Fruit fly (Drosophila melanogaster) whole organism, embryonic: ENCODE measurements around the gene CG31360.

Experiments used
- Adf1 ChIP-seq: fragments of 200-800 bp; sonication (Bioruptor generic); IDR thresholded peaks from 2 replicates; pipeline ENCODE4 v1.3.6; 2022; ENCODE audit warnings: missing biosample characterization, missing genetic modification characterization
- Bdp1 ChIP-seq: fragments of 200-800 bp; sonication (Bioruptor generic); optimal IDR thresholded peaks from 3 replicates; lab custom pipeline; 2016; ENCODE audit warnings: missing biosample characterization, missing genetic modification characterization
- Bgb ChIP-seq: fragments of 200-800 bp; sonication (Bioruptor generic); IDR thresholded peaks from 2 replicates; pipeline ENCODE4 v1.3.6; 2022; ENCODE audit warnings: missing biosample characterization, missing genetic modification characterization; ENCODE audit not compliant: partially characterized antibody
- BtbVII ChIP-seq: fragments of 200-800 bp; sonication (Bioruptor generic); optimal IDR thresholded peaks from 3 replicates; lab custom pipeline; 2017; ENCODE audit warnings: missing biosample characterization, mild to moderate bottlenecking, missing genetic modification characterization
- CG10543 ChIP-seq: fragments of 200-800 bp; sonication (Bioruptor generic); optimal IDR thresholded peaks from 3 replicates; lab custom pipeline; 2017; ENCODE audit warnings: missing biosample characterization, mild to moderate bottlenecking, missing genetic modification characterization, moderate library complexity
- CG12104 ChIP-seq: fragments of 200-800 bp; sonication (Bioruptor generic); optimal IDR thresholded peaks from 3 replicates; lab custom pipeline; 2016; ENCODE audit warnings: missing biosample characterization, missing genetic modification characterization
- CG12155 ChIP-seq: fragments of 200-800 bp; sonication (Bioruptor generic); optimal IDR thresholded peaks from 3 replicates; lab custom pipeline; 2016; ENCODE audit warnings: missing biosample characterization, missing genetic modification characterization
- CG13287 ChIP-seq: fragments of 200-800 bp; sonication (Bioruptor generic); IDR thresholded peaks from 2 replicates; pipeline ENCODE4 v1.3.6; 2022; ENCODE audit warnings: missing biosample characterization, missing genetic modification characterization; ENCODE audit not compliant: partially characterized antibody
- CG14860 ChIP-seq: fragments of 200-800 bp; sonication (Bioruptor generic); IDR thresholded peaks from 3 replicates; pipeline ENCODE4 v1.3.6; 2022; ENCODE audit warnings: missing biosample characterization, missing genetic modification characterization; ENCODE audit not compliant: partially characterized antibody
- CG16813 ChIP-seq: fragments of 200-800 bp; sonication (Bioruptor generic); IDR thresholded peaks from 3 replicates; pipeline ENCODE4 v1.3.6; 2022; ENCODE audit warnings: missing biosample characterization, missing genetic modification characterization; ENCODE audit not compliant: partially characterized antibody
- CG17568 ChIP-seq: fragments of 200-800 bp; sonication (Bioruptor generic); optimal IDR thresholded peaks from 2 replicates; lab custom pipeline; 2018; ENCODE audit warnings: missing biosample characterization, mild to moderate bottlenecking, missing genetic modification characterization, moderate library complexity
- CG18476 ChIP-seq: fragments of 200-800 bp; sonication (Bioruptor generic); optimal IDR thresholded peaks from 2 replicates; lab custom pipeline; 2016; ENCODE audit warnings: missing biosample characterization, mild to moderate bottlenecking, missing genetic modification characterization
- CG18599 ChIP-seq: fragments of 200-800 bp; sonication (Bioruptor generic); optimal IDR thresholded peaks from 3 replicates; lab custom pipeline; 2017; ENCODE audit warnings: missing biosample characterization, missing genetic modification characterization, mild to moderate bottlenecking, moderate library complexity, missing genetic modification reagents
- CG2199 ChIP-seq: fragments of 200-800 bp; sonication (Bioruptor generic); IDR thresholded peaks from 3 replicates; pipeline ENCODE4 v1.3.6; 2022; ENCODE audit warnings: missing biosample characterization, missing genetic modification characterization
- CG3163 ChIP-seq: fragments of 200-800 bp; sonication (Bioruptor generic); optimal IDR thresholded peaks from 3 replicates; lab custom pipeline; 2016; ENCODE audit warnings: missing biosample characterization, missing genetic modification characterization
- CG3838 ChIP-seq: fragments of 200-800 bp; sonication (Bioruptor generic); optimal IDR thresholded peaks from 3 replicates; lab custom pipeline; 2016; ENCODE audit warnings: missing biosample characterization, missing genetic modification characterization
- CG42726 ChIP-seq: fragments of 200-800 bp; sonication (Bioruptor generic); IDR thresholded peaks from 2 replicates; pipeline ENCODE4 v1.3.6; 2022; ENCODE audit warnings: missing biosample characterization, missing genetic modification characterization; ENCODE audit not compliant: partially characterized antibody
- CG4707 ChIP-seq: fragments of 200-800 bp; sonication (Bioruptor generic); optimal IDR thresholded peaks from 2 replicates; lab custom pipeline; 2018; ENCODE audit warnings: missing biosample characterization, mild to moderate bottlenecking, missing genetic modification characterization, moderate library complexity
- CG6791 ChIP-seq: fragments of 200-800 bp; sonication (Bioruptor generic); IDR thresholded peaks from 3 replicates; pipeline ENCODE4 v1.3.6; 2022; ENCODE audit warnings: missing biosample characterization, missing genetic modification characterization; ENCODE audit not compliant: partially characterized antibody
- CG7372 ChIP-seq: fragments of 200-800 bp; sonication (Bioruptor generic); IDR thresholded peaks from 2 replicates; pipeline ENCODE4 v1.3.6; 2022; ENCODE audit warnings: missing biosample characterization, missing genetic modification characterization
- CG7963 ChIP-seq: fragments of 200-800 bp; sonication (Bioruptor generic); IDR thresholded peaks from 3 replicates; pipeline ENCODE4 v1.3.6; 2022; ENCODE audit warnings: missing biosample characterization, missing genetic modification characterization; ENCODE audit not compliant: partially characterized antibody
- CG8290 ChIP-seq, 3 experiments: fragments of 200-800 bp; sonication (Bioruptor generic); optimal IDR thresholded peaks; 2 replicates each; lab custom pipeline; 2016 to 2019; ENCODE audit warnings: missing biosample characterization in 3 of 3, missing genetic modification characterization in 3 of 3, mild to moderate bottlenecking in 2 of 3, moderate library complexity in 1 of 3
- Doc3 ChIP-seq: fragments of 200-800 bp; sonication (Bioruptor generic); IDR thresholded peaks from 3 replicates; pipeline ENCODE4 v1.3.6; 2022; ENCODE audit warnings: missing biosample characterization, missing genetic modification characterization; ENCODE audit not compliant: partially characterized antibody
- Dref ChIP-seq: fragments of 200-800 bp; sonication (Bioruptor generic); IDR thresholded peaks from 2 replicates; pipeline ENCODE4 v1.3.6; 2022; ENCODE audit warnings: missing biosample characterization, missing genetic modification characterization
- HHEX ChIP-seq: fragments of 200-800 bp; sonication (Bioruptor generic); optimal IDR thresholded peaks from 3 replicates; lab custom pipeline; 2017; ENCODE audit warnings: missing biosample characterization, mild to moderate bottlenecking, missing genetic modification characterization, missing genetic modification reagents
- Hsf ChIP-seq: fragments of 200-800 bp; sonication (Bioruptor generic); optimal IDR thresholded peaks from 3 replicates; lab custom pipeline; 2016; ENCODE audit warnings: missing biosample characterization, missing genetic modification characterization
- Lpt ChIP-seq: fragments of >200 bp; optimal IDR thresholded peaks from 2 replicates; lab custom pipeline; 2018; ENCODE audit warnings: missing biosample characterization, missing genetic modification characterization
- MESR4 ChIP-seq: fragments of 200-800 bp; sonication (Bioruptor generic); optimal IDR thresholded peaks from 2 replicates; lab custom pipeline; 2018; ENCODE audit warnings: missing biosample characterization, mild to moderate bottlenecking, missing genetic modification characterization, moderate library complexity
- Max ChIP-seq: fragments of 200-800 bp; sonication (Bioruptor generic); optimal IDR thresholded peaks from 2 replicates; lab custom pipeline; 2016; ENCODE audit warnings: missing biosample characterization, mild to moderate bottlenecking, missing genetic modification characterization
- Med ChIP-seq: fragments of 200-800 bp; sonication (Bioruptor generic); peaks from one replicate; lab custom pipeline; 2016; ENCODE audit warnings: missing biosample characterization, missing genetic modification characterization, mild to moderate bottlenecking, inconsistent platforms, moderate library complexity
- Mrtf ChIP-seq: fragments of 200-800 bp; sonication (Bioruptor generic); IDR thresholded peaks from 3 replicates; pipeline ENCODE4 v1.3.6; 2022; ENCODE audit warnings: missing biosample characterization, missing genetic modification characterization
- Opbp ChIP-seq: fragments of 200-800 bp; sonication (Bioruptor generic); IDR thresholded peaks from 3 replicates; pipeline ENCODE4 v1.3.6; 2022; ENCODE audit warnings: missing biosample characterization, missing genetic modification characterization; ENCODE audit not compliant: partially characterized antibody
- Sry-δ ChIP-seq: fragments of 200-800 bp; sonication (Bioruptor generic); optimal IDR thresholded peaks from 2 replicates; lab custom pipeline; 2016; ENCODE audit warnings: missing biosample characterization, missing genetic modification characterization
- amos ChIP-seq: fragments of 200-800 bp; sonication (Bioruptor generic); IDR thresholded peaks from 2 replicates; pipeline ENCODE4 v1.3.6; 2022; ENCODE audit warnings: missing biosample characterization, missing genetic modification characterization; ENCODE audit not compliant: partially characterized antibody
- btn ChIP-seq: fragments of 200-800 bp; sonication (Bioruptor generic); optimal IDR thresholded peaks from 2 replicates; lab custom pipeline; 2016; ENCODE audit warnings: missing biosample characterization, missing genetic modification characterization
- chif ChIP-seq, 2 experiments: fragments of 200-800 bp; sonication (Bioruptor generic); optimal IDR thresholded peaks; 3 replicates each; lab custom pipeline; 2016; ENCODE audit warnings: missing biosample characterization in 2 of 2, missing genetic modification characterization in 2 of 2
- crol ChIP-seq: fragments of 200-800 bp; sonication (Bioruptor generic); IDR thresholded peaks from 2 replicates; pipeline ENCODE4 v1.3.6; 2022; ENCODE audit warnings: missing biosample characterization, missing genetic modification characterization
- dan ChIP-seq: fragments of 200-800 bp; sonication (Bioruptor generic); IDR thresholded peaks from 2 replicates; pipeline ENCODE4 v1.3.6; 2022; ENCODE audit warnings: missing biosample characterization, missing genetic modification characterization
- esg ChIP-seq: fragments of 200-800 bp; sonication (Bioruptor generic); conservative IDR thresholded peaks from 2 replicates; pipeline ENCODE4 v1.3.6; 2022; ENCODE audit warnings: missing biosample characterization, missing genetic modification characterization
- exex ChIP-seq: fragments of 200-800 bp; sonication (Bioruptor generic); optimal IDR thresholded peaks from 4 replicates; lab custom pipeline; 2018; ENCODE audit warnings: missing biosample characterization, mild to moderate bottlenecking, missing genetic modification characterization, moderate library complexity
- fd3F ChIP-seq: fragments of 200-800 bp; sonication (Bioruptor generic); optimal IDR thresholded peaks from 2 replicates; lab custom pipeline; 2018; ENCODE audit warnings: missing biosample characterization, mild to moderate bottlenecking, missing genetic modification characterization, moderate library complexity
- knrl ChIP-seq: fragments of 200-800 bp; sonication (Bioruptor generic); IDR thresholded peaks from 3 replicates; pipeline ENCODE4 v1.3.6; 2022; ENCODE audit warnings: missing biosample characterization, missing genetic modification characterization; ENCODE audit not compliant: partially characterized antibody
- pita ChIP-seq: fragments of 200-800 bp; sonication (Bioruptor generic); optimal IDR thresholded peaks from 2 replicates; lab custom pipeline; 2017; ENCODE audit warnings: missing biosample characterization, mild to moderate bottlenecking, missing genetic modification characterization
- schlank ChIP-seq: fragments of 200-800 bp; sonication (Bioruptor generic); optimal IDR thresholded peaks from 2 replicates; lab custom pipeline; 2018; ENCODE audit warnings: missing biosample characterization, mild to moderate bottlenecking, missing genetic modification characterization
- sr ChIP-seq: fragments of 200-800 bp; sonication (Bioruptor generic); IDR thresholded peaks from 3 replicates; pipeline ENCODE4 v1.3.6; 2022; ENCODE audit warnings: missing biosample characterization, missing genetic modification characterization
- stwl ChIP-seq: fragments of 200-800 bp; sonication (Bioruptor generic); optimal IDR thresholded peaks from 3 replicates; lab custom pipeline; 2018; ENCODE audit warnings: missing biosample characterization, mild to moderate bottlenecking, missing genetic modification characterization, moderate library complexity
- wdn ChIP-seq: fragments of 200-800 bp; sonication (Bioruptor generic); IDR thresholded peaks from 2 replicates; pipeline ENCODE4 v1.3.6; 2022; ENCODE audit warnings: missing biosample characterization, missing genetic modification characterization
- zen2 ChIP-seq: fragments of 200-800 bp; sonication (Bioruptor generic); IDR thresholded peaks from 3 replicates; pipeline ENCODE4 v1.3.6; 2022; ENCODE audit warnings: missing biosample characterization, missing genetic modification characterization; ENCODE audit not compliant: partially characterized antibody
- zfh1 ChIP-seq: fragments of 200-800 bp; sonication (Bioruptor generic); IDR thresholded peaks from 3 replicates; pipeline ENCODE4 v1.3.6; 2022; ENCODE audit warnings: missing biosample characterization, missing genetic modification characterization

Gene CG31360

DNA sequence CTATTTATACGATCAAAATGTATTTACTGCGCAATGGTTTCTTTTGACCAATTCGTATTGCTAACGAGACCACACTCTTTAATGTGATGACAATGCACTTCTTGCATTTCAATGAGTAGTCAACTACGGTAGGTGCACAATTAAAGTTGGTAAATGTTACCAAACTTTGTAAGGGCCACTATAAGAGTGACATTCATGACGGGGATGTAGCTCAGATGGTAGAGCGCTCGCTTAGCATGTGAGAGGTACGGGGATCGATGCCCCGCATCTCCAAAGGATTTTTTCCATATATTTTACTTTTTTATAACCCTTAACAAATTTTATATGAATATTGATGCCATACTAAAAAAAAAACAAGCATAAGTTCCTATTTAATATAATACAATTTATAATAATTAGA lies 16.9 kb upstream of the CG31360 start:
- peak; percentile 63; the same call in 1 of the 2 replicates for TF ChIP-seq CG42726
- 0 out of 3 replicates have a peak, but pooled peaks have one; percentile 8 for TF ChIP-seq zen2 (GFP tag; lab: Robert Waterston, UW)
- no peak for TF ChIP-seq CG7372 (GFP tag; lab: Robert Waterston, UW)
- TF ChIP-seq zfh1 = no peak
- peak; percentile 59; the same call in 1 of the 3 replicates for TF ChIP-seq CG2199 (GFP tag; lab: Robert Waterston, UW)
- TF ChIP-seq CG8290 (GFP tag; optimal IDR thresholded peaks at IDR 0.05; lab: Kevin White, UChicago) = peak; percentile 31
- no peak for TF ChIP-seq CG8290 (tag; optimal IDR thresholded peaks at IDR 0.05; lab: Kevin White, UChicago)
- TF ChIP-seq Bgb (GFP tag; lab: Robert Waterston, UW) = peak; percentile 49; the same call in 1 of the 2 replicates
- no peak for TF ChIP-seq CG12104 (GFP tag; lab: Kevin White, UChicago)
- TF ChIP-seq Bdp1 (GFP tag; lab: Kevin White, UChicago) = peak; percentile 95
- 0 out of 3 replicates have a peak, but pooled peaks have one; percentile 40 for TF ChIP-seq CG7963 (GFP tag; lab: Robert Waterston, UW)
- no peak for TF ChIP-seq Max (GFP tag; lab: Kevin White, UChicago)
- peak; percentile 26; the same call in 1 of the 3 replicates for TF ChIP-seq Opbp
- no peak for TF ChIP-seq Doc3 (GFP tag; lab: Robert Waterston, UW)
- TF ChIP-seq CG6791 (GFP tag; lab: Robert Waterston, UW) = peak; percentile 76
- no peak for TF ChIP-seq HHEX (GFP tag; lab: Kevin White, UChicago)
- no peak for TF ChIP-seq Mrtf
- peak; percentile 17; the same call in 1 of the 3 replicates for TF ChIP-seq knrl
- no peak for TF ChIP-seq CG3838 (GFP tag; lab: Kevin White, UChicago)
- peak; percentile 49; the same call in 2 of the 3 replicates for TF ChIP-seq sr (GFP tag; lab: Robert Waterston, UW)
- TF ChIP-seq CG14860 (GFP tag; lab: Robert Waterston, UW) = 0 out of 3 replicates have a peak, but pooled peaks have one; percentile 40
- no peak for TF ChIP-seq esg (GFP tag; lab: Robert Waterston, UW)
- TF ChIP-seq CG4707 = no peak
- TF ChIP-seq CG18476 = no peak
- no peak for TF ChIP-seq dan (GFP tag; lab: Robert Waterston, UW)
- TF ChIP-seq CG13287 (GFP tag; lab: Robert Waterston, UW) = no peak
- TF ChIP-seq fd3F = no peak
- peak; percentile 48; the same call in 1 of the 2 replicates for TF ChIP-seq amos
- TF ChIP-seq exex (tag; lab: Kevin White, UChicago) = peak; percentile 26
- 0 out of 3 replicates have a peak, but pooled peaks have one; percentile 44 for TF ChIP-seq CG16813 (GFP tag; lab: Robert Waterston, UW)
- no peak for TF ChIP-seq Lpt (GFP tag; lab: Kevin White, UChicago)
- no peak for TF ChIP-seq stwl
- TF ChIP-seq BtbVII = no peak
- peak; percentile 19 for TF ChIP-seq Med

DNA sequence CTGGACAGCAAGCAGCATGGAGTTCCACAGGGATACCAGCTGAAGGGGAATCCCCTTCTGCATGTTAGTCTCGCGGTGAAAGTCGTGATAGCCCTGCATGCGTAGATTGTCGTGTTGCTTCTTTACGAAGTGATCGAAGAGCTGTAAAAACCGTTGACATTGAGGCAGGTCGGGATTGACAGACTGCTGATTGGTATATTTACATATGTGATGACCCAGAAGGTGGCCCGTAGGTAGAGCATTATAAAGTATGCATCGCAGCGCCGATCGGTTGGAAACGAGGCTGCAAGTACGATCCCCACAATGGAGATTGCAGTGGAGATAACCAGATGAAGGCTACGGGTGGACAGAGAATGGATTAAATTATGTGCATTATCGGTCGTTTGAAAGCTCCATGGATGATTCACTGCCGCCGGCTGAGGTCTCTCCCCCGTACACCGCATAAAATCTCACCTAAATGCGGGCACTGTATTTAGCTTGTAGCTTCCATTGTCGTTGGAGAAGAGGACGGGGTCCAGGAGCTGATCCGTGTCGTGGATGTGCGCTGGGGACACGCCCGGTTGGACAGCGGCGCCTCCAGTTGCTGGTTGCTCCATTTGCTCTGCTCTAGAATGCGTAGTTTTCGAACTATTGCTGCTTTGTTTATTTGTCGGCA lies 14.6 kb upstream of the CG31360 start:
- TF ChIP-seq Sry-δ (GFP tag; lab: Kevin White, UChicago) = no peak
- TF ChIP-seq CG3163 = no peak
- TF ChIP-seq Dref (GFP tag; lab: Robert Waterston, UW) = no peak
- peak; percentile 41; the same call in 1 of the 2 replicates for TF ChIP-seq crol (GFP tag; lab: Robert Waterston, UW)
- TF ChIP-seq HHEX (GFP tag; lab: Kevin White, UChicago) = no peak
- TF ChIP-seq chif (GFP tag; optimal IDR thresholded peaks at IDR 0.05; lab: Kevin White, UChicago) = no peak
- peak; percentile 14; the same call in 1 of the 2 replicates for TF ChIP-seq Adf1 (GFP tag; lab: Robert Waterston, UW)
- TF ChIP-seq CG12155 (GFP tag; lab: Kevin White, UChicago) = no peak
- TF ChIP-seq pita = no peak
- TF ChIP-seq btn (GFP tag; lab: Kevin White, UChicago) = no peak
- TF ChIP-seq MESR4 = peak; percentile 45
- no peak for TF ChIP-seq CG17568 (GFP tag; lab: Kevin White, UChicago)
- TF ChIP-seq Hsf (GFP tag; lab: Kevin White, UChicago) = no peak
- no peak for TF ChIP-seq CG18599 (GFP tag; lab: Kevin White, UChicago)
- TF ChIP-seq wdn (GFP tag; lab: Robert Waterston, UW) = 0 out of 2 replicates have a peak, but pooled peaks have one; percentile 13
- no peak for TF ChIP-seq CG10543 (GFP tag; lab: Kevin White, UChicago)
- TF ChIP-seq schlank (tag; lab: Kevin White, UChicago) = no peak
